Worm (Caenorhabditis elegans) whole organism, young adult: Measurements from ENCODE around the gene C42C1.3.

Experiments used
- B0035.1 ChIP-seq: sonication (generic microtip); optimal IDR thresholded peaks from 2 replicates; lab custom pipeline; 2016; ENCODE audit warnings: missing genetic modification characterization, mild to moderate bottlenecking, missing compliant biosample characterization, missing genotype, missing genetic modification reagents
- C06A6.2 ChIP-seq: fragments of 200-800 bp; sonication (Bioruptor generic); conservative IDR thresholded peaks from 2 replicates; pipeline ENCODE4 v1.3.6; 2022; ENCODE audit warnings: missing genetic modification characterization, missing compliant biosample characterization
- F22D6.2 ChIP-seq: sonication (generic microtip); optimal IDR thresholded peaks from 2 replicates; lab custom pipeline; 2016; ENCODE audit warnings: mild to moderate bottlenecking, missing genetic modification characterization, missing compliant biosample characterization
- F33H1.4 ChIP-seq: fragments of 200-800 bp; sonication (Bioruptor generic); IDR thresholded peaks from 2 replicates; pipeline ENCODE4 v1.3.6; 2022; ENCODE audit warnings: missing genetic modification reagents, missing genetic modification characterization, missing compliant biosample characterization
- F52B5.7 ChIP-seq: sonication (generic microtip); optimal IDR thresholded peaks from 2 replicates; lab custom pipeline; 2016; ENCODE audit warnings: mild to moderate bottlenecking, missing genetic modification characterization, missing compliant biosample characterization
- F55B11.4 ChIP-seq: sonication (generic microtip); optimal IDR thresholded peaks from 2 replicates; lab custom pipeline; 2016; ENCODE audit warnings: missing compliant biosample characterization, missing genetic modification characterization, borderline replicate concordance; ENCODE audit not compliant: insufficient read depth
- F57A8.1 ChIP-seq: fragments of 200-800 bp; sonication (Bioruptor generic); optimal IDR thresholded peaks from 2 replicates; lab custom pipeline; 2018; ENCODE audit warnings: mild to moderate bottlenecking, missing genetic modification characterization, moderate library complexity, missing compliant biosample characterization
- F57C9.4 ChIP-seq: sonication (generic microtip); optimal IDR thresholded peaks from 2 replicates; lab custom pipeline; 2017; ENCODE audit warnings: mild to moderate bottlenecking, missing genetic modification characterization, missing compliant biosample characterization
- K11D2.4 ChIP-seq: fragments of 200-800 bp; sonication (Bioruptor generic); IDR thresholded peaks from 2 replicates; pipeline ENCODE4 v1.3.6; 2022; ENCODE audit warnings: missing genetic modification reagents, missing genetic modification characterization, missing compliant biosample characterization
- T07F8.4 ChIP-seq: sonication (generic microtip); optimal IDR thresholded peaks from 2 replicates; lab custom pipeline; 2016; ENCODE audit warnings: mild to moderate bottlenecking, missing genetic modification characterization, moderate library complexity, missing compliant biosample characterization
- Y53G8AR.9 ChIP-seq: fragments of 200-800 bp; sonication (Bioruptor generic); conservative IDR thresholded peaks from 2 replicates; pipeline ENCODE4 v1.3.6; 2022; ENCODE audit warnings: missing genetic modification reagents, missing genetic modification characterization, missing compliant biosample characterization
- Y95B8A.8 ChIP-seq: fragments of 200-800 bp; sonication (Bioruptor generic); IDR thresholded peaks from 2 replicates; pipeline ENCODE4 v1.3.6; 2022; ENCODE audit warnings: missing genetic modification reagents, missing genetic modification characterization, missing compliant biosample characterization
- ama-1 ChIP-seq, 3 experiments: fragments of 150-350 bp in 1 of 3; sonication (generic microtip) in 2 of 3; optimal IDR thresholded peaks; 2 replicates each; lab custom pipeline; 2014 to 2018; ENCODE audit warnings: missing biosample characterization in 2 of 3, missing genetic modification characterization in 2 of 3, missing genetic modification reagents in 2 of 3
- attf-6 ChIP-seq: fragments of 200-800 bp; sonication (Bioruptor generic); IDR thresholded peaks from 2 replicates; pipeline ENCODE4 v1.3.6; 2022; ENCODE audit warnings: missing genetic modification reagents, missing genetic modification characterization, missing compliant biosample characterization
- ceh-79 ChIP-seq: sonication (generic microtip); optimal IDR thresholded peaks from 2 replicates; lab custom pipeline; 2017; ENCODE audit warnings: mild to moderate bottlenecking, missing genetic modification characterization, missing compliant biosample characterization
- dox-1 ChIP-seq: fragments of 200-800 bp; sonication (Bioruptor generic); IDR thresholded peaks from 2 replicates; pipeline ENCODE4 v1.3.6; 2022; ENCODE audit warnings: missing genetic modification reagents, missing genetic modification characterization, missing compliant biosample characterization
- hmg-20 ChIP-seq: fragments of 200-800 bp; sonication (Bioruptor generic); IDR thresholded peaks from 2 replicates; pipeline ENCODE4 v1.3.6; 2022; ENCODE audit warnings: missing genetic modification reagents, missing genetic modification characterization, missing compliant biosample characterization
- hsf-1 ChIP-seq: fragments of 200-800 bp; sonication (Bioruptor generic); IDR thresholded peaks from 2 replicates; pipeline ENCODE4 v1.3.6; 2022; ENCODE audit warnings: missing genetic modification reagents, missing genetic modification characterization, missing compliant biosample characterization
- let-526 ChIP-seq: fragments of 200-800 bp; sonication (Bioruptor generic); IDR thresholded peaks from 2 replicates; pipeline ENCODE4 v1.3.6; 2022; ENCODE audit warnings: missing genetic modification reagents, missing genetic modification characterization, missing compliant biosample characterization
- let-607 ChIP-seq, 2 experiments: fragments of 200-800 bp in 1 of 2; sonication (Bioruptor generic) in 1 of 2; sonication (generic microtip) in 1 of 2; optimal IDR thresholded peaks; 2 replicates each; lab custom pipeline; 2016 to 2018; ENCODE audit warnings: mild to moderate bottlenecking in 2 of 2, missing compliant biosample characterization in 2 of 2, missing genetic modification characterization in 2 of 2, moderate library complexity in 2 of 2, missing genotype in 1 of 2
- lin-26 ChIP-seq: fragments of 200-800 bp; sonication (Bioruptor generic); IDR thresholded peaks from 2 replicates; pipeline ENCODE4 v1.3.6; 2022; ENCODE audit warnings: missing genetic modification reagents, missing genetic modification characterization, missing compliant biosample characterization
- lin-35 ChIP-seq, 3 experiments: fragments of 150-350 bp in 2 of 3; sonication (generic microtip) in 1 of 3; optimal IDR thresholded peaks; 2 replicates each; lab custom pipeline; 2014 to 2018; ENCODE audit warnings: missing biosample characterization in 3 of 3, missing genetic modification characterization in 3 of 3, missing genetic modification reagents in 3 of 3
- madf-3 ChIP-seq: fragments of 200-800 bp; sonication (Bioruptor generic); IDR thresholded peaks from 2 replicates; pipeline ENCODE4 v1.3.6; 2022; ENCODE audit warnings: missing genetic modification reagents, missing genetic modification characterization, missing compliant biosample characterization
- mel-28 ChIP-seq: sonication (generic microtip); optimal IDR thresholded peaks from 2 replicates; lab custom pipeline; 2016; ENCODE audit warnings: borderline replicate concordance, mild to moderate bottlenecking, missing genetic modification characterization, missing compliant biosample characterization
- nhr-179 ChIP-seq: sonication (generic microtip); optimal IDR thresholded peaks from 2 replicates; lab custom pipeline; 2016; ENCODE audit warnings: mild to moderate bottlenecking, missing genetic modification characterization, missing compliant biosample characterization
- nhr-80 ChIP-seq: sonication (generic microtip); optimal IDR thresholded peaks from 2 replicates; lab custom pipeline; 2016; ENCODE audit warnings: missing genetic modification characterization, missing compliant biosample characterization
- rcor-1 ChIP-seq: fragments of 200-800 bp; sonication (Bioruptor generic); IDR thresholded peaks from 2 replicates; pipeline ENCODE4 v1.3.6; 2022; ENCODE audit warnings: missing genetic modification reagents, missing genetic modification characterization, missing compliant biosample characterization
- snpc-4 ChIP-seq, 5 experiments: fragments of 150-350 bp in 1 of 5; sonication (generic microtip) in 4 of 5; optimal IDR thresholded peaks; 2 replicates each; lab custom pipeline; 2014 to 2018; ENCODE audit warnings: missing genetic modification characterization in 5 of 5, missing biosample characterization in 3 of 5, antibody characterized with exemption in 2 of 5, mild to moderate bottlenecking in 2 of 5, missing compliant biosample characterization in 2 of 5, missing genotype in 2 of 5, moderate library complexity in 2 of 5, missing genetic modification reagents in 1 of 5
- xnd-1 ChIP-seq: sonication (generic microtip); optimal IDR thresholded peaks from 2 replicates; lab custom pipeline; 2016; ENCODE audit warnings: missing genotype, missing genetic modification reagents, missing genetic modification characterization, missing compliant biosample characterization
- zfh-2 ChIP-seq: fragments of 200-800 bp; sonication (Bioruptor generic); conservative IDR thresholded peaks from 2 replicates; pipeline ENCODE4 v1.3.6; 2022; ENCODE audit warnings: missing genetic modification reagents, missing genetic modification characterization, missing compliant biosample characterization
- ztf-6 ChIP-seq: fragments of 200-800 bp; sonication (Bioruptor generic); IDR thresholded peaks from 2 replicates; pipeline ENCODE4 v1.3.6; 2022; ENCODE audit warnings: missing genetic modification reagents, missing genetic modification characterization, missing compliant biosample characterization

Gene C42C1.3

DNA sequence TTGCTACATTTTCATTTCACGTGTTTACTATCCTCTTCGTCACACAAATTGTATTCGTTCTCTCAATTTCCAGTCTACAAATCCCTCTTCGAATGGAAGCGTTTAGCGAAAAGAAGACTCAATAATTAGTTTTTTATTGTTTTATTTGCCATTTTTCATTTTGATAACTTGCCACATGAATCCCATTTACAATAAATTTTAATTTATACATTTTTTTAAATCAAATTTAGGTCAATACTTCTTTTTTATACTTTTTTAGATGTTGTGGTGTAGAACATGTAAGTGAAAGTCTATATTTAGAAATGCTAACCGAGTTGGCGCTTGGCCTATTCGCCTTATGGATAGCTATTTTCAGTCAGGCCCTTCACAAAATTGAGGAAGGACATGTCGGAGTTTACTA is 17.3 kb upstream of the C42C1.3 start, which contains the start of gene erl-1:
TSS of gene erl-1 (plus strand) at position 301 of the 400 bp plus-strand sequence.
- TF ChIP-seq let-526 (GFP tag; lab: Robert Waterston, UW): no peak
- TF ChIP-seq hmg-20 (GFP tag; lab: Robert Waterston, UW): no peak
- TF ChIP-seq xnd-1 (tag; lab: Kevin White, UChicago): no peak
- no peak for TF ChIP-seq lin-26
- no peak for TF ChIP-seq ama-1 (optimal IDR thresholded peaks at IDR 0.05; lab: Kevin White, UChicago)
- no peak for TF ChIP-seq ama-1 (GFP tag; optimal IDR thresholded peaks at IDR 0.05; lab: Kevin White, UChicago)
- no peak for TF ChIP-seq mel-28 (tag; lab: Kevin White, UChicago)
- TF ChIP-seq B0035.1 (tag; lab: Kevin White, UChicago): no peak
- no peak for TF ChIP-seq snpc-4 (GFP tag; optimal IDR thresholded peaks at IDR 0.05; lab: Kevin White, UChicago)
- no peak for TF ChIP-seq snpc-4 (tag; optimal IDR thresholded peaks at IDR 0.05; lab: Kevin White, UChicago)
- no peak for TF ChIP-seq madf-3
- TF ChIP-seq F55B11.4 (tag; lab: Kevin White, UChicago): no peak
- no peak for TF ChIP-seq Y53G8AR.9 (GFP tag; lab: Robert Waterston, UW)
- TF ChIP-seq dox-1 (GFP tag; lab: Robert Waterston, UW): no peak
- no peak for TF ChIP-seq T07F8.4
- no peak for TF ChIP-seq Y95B8A.8 (GFP tag; lab: Robert Waterston, UW)
- TF ChIP-seq nhr-179 (tag; lab: Kevin White, UChicago): no peak
- no peak for TF ChIP-seq F52B5.7
- no peak for TF ChIP-seq let-607 (tag; optimal IDR thresholded peaks at IDR 0.05; lab: Kevin White, UChicago)

DNA sequence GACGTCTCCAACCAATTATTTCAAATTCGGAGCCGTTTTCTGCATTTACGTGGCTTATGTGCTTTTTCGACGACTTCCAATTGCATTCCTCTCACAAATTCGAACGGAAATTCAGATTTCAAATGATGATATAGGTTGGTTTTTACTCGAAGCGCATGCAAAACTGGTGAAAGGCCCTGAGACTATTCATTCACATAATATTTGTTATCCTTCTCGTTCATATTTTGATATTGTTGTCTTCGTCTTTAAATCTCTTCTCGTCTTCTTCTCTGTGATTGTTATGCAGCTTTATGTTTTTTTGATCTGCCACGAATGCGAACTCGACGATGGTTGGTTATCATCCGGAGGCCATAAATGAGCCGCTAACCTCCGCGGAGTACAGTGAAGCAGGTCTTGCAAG is 12.6 kb upstream of the C42C1.3 start, which contains the start of gene hpo-12:
TSS of gene hpo-12 (plus strand) at position 301 of the 400 bp plus-strand sequence.
- TF ChIP-seq F57A8.1 (GFP tag; lab: Kevin White, UChicago) (no peak), zfh-2 (GFP tag; lab: Robert Waterston, UW) (no peak), ztf-6 (GFP tag; lab: Robert Waterston, UW) (no peak), rcor-1 (GFP tag; lab: Robert Waterston, UW) (no peak), hmg-20 (GFP tag; lab: Robert Waterston, UW) (no peak), C06A6.2 (no peak), K11D2.4 (GFP tag; lab: Robert Waterston, UW) (no peak), ceh-79 (no peak), F33H1.4 (GFP tag; lab: Robert Waterston, UW) (no peak), hsf-1 (no peak), lin-35 (GFP tag; optimal IDR thresholded peaks at IDR 0.05; lab: Kevin White, UChicago) (no peak), F22D6.2 (tag; lab: Kevin White, UChicago) (no peak)
- TF ChIP-seq, all 124 proteins: peak for 0

DNA sequence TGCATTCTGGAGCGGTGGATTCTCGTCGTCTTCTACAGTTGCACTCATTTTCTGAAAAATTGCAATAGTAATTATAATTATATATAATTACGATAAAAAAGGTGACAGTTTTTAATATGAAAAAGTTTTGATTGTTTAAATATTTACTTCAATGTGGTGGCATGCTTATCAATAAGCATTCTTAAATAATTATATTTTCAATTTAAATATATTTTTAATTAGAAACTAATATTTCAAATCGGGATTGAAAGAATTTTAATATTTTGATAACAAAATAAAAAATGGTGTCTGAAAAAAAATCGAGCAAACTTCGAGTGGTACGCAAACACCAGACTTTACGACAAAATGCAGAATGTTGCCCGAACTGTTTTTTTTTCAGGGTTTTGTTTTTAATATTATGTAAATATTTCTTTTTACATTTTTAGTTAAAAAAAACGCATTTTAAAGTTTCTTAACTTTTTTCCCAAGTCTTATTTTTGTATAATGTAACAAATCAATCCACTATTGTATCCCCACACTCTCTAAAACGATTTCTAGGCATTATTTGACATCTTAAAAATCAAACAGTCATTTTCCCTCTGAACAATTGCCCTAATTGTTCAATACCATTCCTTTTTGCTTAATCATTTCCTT is 12.0 kb upstream of the C42C1.3 start, which contains the start of the genes C42C1.12 and C42C1.19:
TSS of gene C42C1.12 (minus strand) at position 51 of the 633 bp plus-strand sequence.
TSS of gene C42C1.19 (plus strand) at position 583 of the 633 bp plus-strand sequence.
- TF ChIP-seq F33H1.4 (GFP tag; lab: Robert Waterston, UW) (0 out of 2 replicates have a peak, but pooled peaks have one; percentile 24), attf-6 (GFP tag; lab: Robert Waterston, UW) (no peak)
- TF ChIP-seq, all 124 proteins: peak for 1

DNA sequence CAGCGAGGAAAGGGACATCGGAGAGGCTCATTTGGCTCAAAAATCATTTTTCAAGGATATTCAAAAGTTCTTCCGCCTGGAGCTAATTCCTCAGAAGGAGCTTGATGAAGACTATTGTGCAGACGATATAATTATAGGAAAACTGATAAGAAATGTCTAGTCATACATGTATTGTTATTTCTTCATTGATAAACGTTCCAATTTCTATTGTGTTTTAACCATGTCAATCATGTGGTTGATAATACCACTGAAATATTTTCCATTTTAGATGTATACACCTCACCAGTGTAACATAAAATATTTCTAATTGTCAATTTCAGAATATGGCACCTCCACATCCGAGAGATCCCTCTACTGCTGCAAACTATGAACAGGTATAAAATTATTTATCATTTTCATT is 9.0 kb upstream of the C42C1.3 start, which contains the start of gene ltah-1.1:
TSS of gene ltah-1.1 (plus strand) at position 283 of the 400 bp plus-strand sequence.
- TF ChIP-seq let-607 (tag; optimal IDR thresholded peaks at IDR 0.05; lab: Kevin White, UChicago) (peak; percentile 2 to 23), F57C9.4 (tag; lab: Kevin White, UChicago) (no peak), nhr-80 (peak; percentile 55), Y95B8A.8 (GFP tag; lab: Robert Waterston, UW) (no peak)
